Worm (Caenorhabditis elegans): ENCODE data around the gene Y41C4A.12.

- TF ChIP-seq nhr-28 (tag; optimal IDR thresholded peaks at IDR 0.05): no peak
- no peak for TF ChIP-seq C04F5.9 (tag; optimal IDR thresholded peaks at IDR 0.05)
- no peak for TF ChIP-seq C34B4.2 (tag; optimal IDR thresholded peaks at IDR 0.05)
- TF ChIP-seq ceh-8 (GFP tag; optimal IDR thresholded peaks at IDR 0.05): no peak
- no peak for TF ChIP-seq nhr-77 (tag; optimal IDR thresholded peaks at IDR 0.05)
- no peak for TF ChIP-seq pqm-1 (tag; optimal IDR thresholded peaks at IDR 0.05)
- TF ChIP-seq dpl-1 (GFP tag; optimal IDR thresholded peaks at IDR 0.05): no peak
- no peak for TF ChIP-seq nhr-47 (tag; optimal IDR thresholded peaks at IDR 0.05)
- no peak for TF ChIP-seq lin-39 (tag; optimal IDR thresholded peaks at IDR 0.05)
- no peak for TF ChIP-seq tbx-2 (tag; optimal IDR thresholded peaks at IDR 0.05)
- no peak for TF ChIP-seq nhr-84 (tag; optimal IDR thresholded peaks at IDR 0.05)
- TF ChIP-seq nhr-11 (tag; optimal IDR thresholded peaks at IDR 0.05): no peak
- TF ChIP-seq mdl-1 (tag; optimal IDR thresholded peaks at IDR 0.05): no peak
- no peak for TF ChIP-seq jun-1 (tag; optimal IDR thresholded peaks at IDR 0.05)
Measured at ce11 chrIII:11681461-11682014, 45.0 kb downstream of the Y41C4A.12 start.

All from whole organism, L1 larva.